Worm (Caenorhabditis elegans) whole organism, L4 larva: Measurements from ENCODE around the gene hlh-27.

Experiments
- R02D3.7 ChIP-seq: fragments of 150-350 bp; sonication (generic microtip); optimal IDR thresholded peaks from 3 replicates; lab custom pipeline; 2014; ENCODE audit warnings: missing biosample characterization, missing genetic modification characterization
- daf-19 ChIP-seq: fragments of 200-800 bp; sonication (Bioruptor generic); conservative IDR thresholded peaks from 2 replicates; pipeline ENCODE4 v1.3.6; 2022; ENCODE audit warnings: missing genetic modification characterization, missing compliant biosample characterization
- dmd-9 ChIP-seq: fragments of 200-800 bp; sonication (Bioruptor generic); IDR thresholded peaks from 2 replicates; pipeline ENCODE4 v1.3.6; 2022; ENCODE audit warnings: missing genetic modification reagents, missing genetic modification characterization, missing compliant biosample characterization
- fos-1 ChIP-seq: fragments of 150-350 bp; optimal IDR thresholded peaks from 2 replicates; lab custom pipeline; 2014; ENCODE audit warnings: missing biosample characterization, missing genetic modification characterization
- nhr-10 ChIP-seq: fragments of 150-350 bp; optimal IDR thresholded peaks from 2 replicates; lab custom pipeline; 2014; ENCODE audit warnings: missing biosample characterization, missing genetic modification characterization
- nhr-111 ChIP-seq: fragments of 200-800 bp; sonication (Bioruptor generic); optimal IDR thresholded peaks from 2 replicates; lab custom pipeline; 2018; ENCODE audit warnings: mild to moderate bottlenecking, missing genetic modification characterization, missing compliant biosample characterization
- nhr-28 ChIP-seq: fragments of 150-350 bp; optimal IDR thresholded peaks from 2 replicates; lab custom pipeline; 2014; ENCODE audit warnings: missing biosample characterization, missing genetic modification characterization
- nhr-6 ChIP-seq: fragments of 150-350 bp; optimal IDR thresholded peaks from 2 replicates; lab custom pipeline; 2014; ENCODE audit warnings: missing biosample characterization, missing genetic modification characterization
- pha-4 ChIP-seq, 2 experiments: fragments of 150-350 bp in 1 of 2; fragments of 200-800 bp in 1 of 2; sonication (Bioruptor generic) in 1 of 2; IDR thresholded peaks in 1 of 2; optimal IDR thresholded peaks in 1 of 2; 2 replicates each; pipeline versions ENCODE4 v1.3.6 to Lab custom; 2014 to 2022; ENCODE audit warnings: missing genetic modification characterization in 2 of 2, missing genetic modification reagents in 2 of 2, missing biosample characterization in 1 of 2, missing compliant biosample characterization in 1 of 2
- zfp-2 ChIP-seq: sonication (generic microtip); optimal IDR thresholded peaks from 2 replicates; lab custom pipeline; 2016; ENCODE audit warnings: mild to moderate bottlenecking, missing genetic modification characterization, missing compliant biosample characterization

ce11 chrII:5521411-5521810 is 18.6 kb downstream of the hlh-27 start, which contains the start of gene ZK177.12:
- TF ChIP-seq fos-1 (tag; lab: Kevin White, UChicago) (no peak), R02D3.7 (tag; lab: Kevin White, UChicago) (no peak), daf-19 (GFP tag; lab: Robert Waterston, UW) (no peak), nhr-111 (GFP tag; lab: Kevin White, UChicago) (no peak), pha-4 (GFP tag; IDR thresholded peaks at IDR 0.05; lab: Robert Waterston, UW) (no peak), pha-4 (tag; optimal IDR thresholded peaks at IDR 0.05; lab: Kevin White, UChicago) (no peak), dmd-9 (GFP tag; lab: Robert Waterston, UW) (no peak), nhr-10 (no peak), nhr-6 (no peak), nhr-28 (tag; lab: Kevin White, UChicago) (no peak), zfp-2 (no peak)
